Worm (Caenorhabditis elegans) whole organism, young adult: ENCODE results near the gene Y38E10A.35.

Experiments
- B0261.1 ChIP-seq: sonication (generic microtip); optimal IDR thresholded peaks from 2 replicates; lab custom pipeline; 2016; ENCODE audit warnings: mild to moderate bottlenecking, missing genetic modification characterization, moderate library complexity, missing compliant biosample characterization
- B0336.3 ChIP-seq: fragments of 200-800 bp; sonication (Bioruptor generic); IDR thresholded peaks from 2 replicates; pipeline ENCODE4 v1.3.6; 2022; ENCODE audit warnings: missing genetic modification characterization, missing compliant biosample characterization
- C17E4.6 ChIP-seq: fragments of 200-800 bp; sonication (Bioruptor generic); IDR thresholded peaks from 2 replicates; pipeline ENCODE4 v1.3.6; 2022; ENCODE audit warnings: missing genetic modification reagents, missing genetic modification characterization, missing compliant biosample characterization
- D2030.7 ChIP-seq: fragments of 200-800 bp; sonication (Bioruptor generic); IDR thresholded peaks from 2 replicates; pipeline ENCODE4 v1.3.6; 2022; ENCODE audit warnings: missing genetic modification reagents, missing genetic modification characterization, missing compliant biosample characterization
- F22D6.2 ChIP-seq: sonication (generic microtip); optimal IDR thresholded peaks from 2 replicates; lab custom pipeline; 2016; ENCODE audit warnings: mild to moderate bottlenecking, missing genetic modification characterization, missing compliant biosample characterization
- F23B12.7 ChIP-seq: sonication (generic microtip); optimal IDR thresholded peaks from 2 replicates; lab custom pipeline; 2017; ENCODE audit warnings: missing genetic modification characterization, mild to moderate bottlenecking, missing compliant biosample characterization, antibody characterized with exemption, moderate library complexity; ENCODE audit not compliant: insufficient read depth
- F33H1.4 ChIP-seq: fragments of 200-800 bp; sonication (Bioruptor generic); IDR thresholded peaks from 2 replicates; pipeline ENCODE4 v1.3.6; 2022; ENCODE audit warnings: missing genetic modification reagents, missing genetic modification characterization, missing compliant biosample characterization
- F49E8.2 ChIP-seq: sonication (generic microtip); optimal IDR thresholded peaks from 3 replicates; lab custom pipeline; 2017; ENCODE audit warnings: missing genetic modification characterization, mild to moderate bottlenecking, missing compliant biosample characterization, antibody characterized with exemption, moderate library complexity; ENCODE audit not compliant: insufficient read depth
- F57C9.4 ChIP-seq: sonication (generic microtip); optimal IDR thresholded peaks from 2 replicates; lab custom pipeline; 2017; ENCODE audit warnings: mild to moderate bottlenecking, missing genetic modification characterization, missing compliant biosample characterization
- T26A5.8 ChIP-seq: sonication (generic microtip); optimal IDR thresholded peaks from 2 replicates; lab custom pipeline; 2016; ENCODE audit warnings: missing genetic modification characterization, missing compliant biosample characterization
- Y67H2A.10 ChIP-seq: fragments of 200-800 bp; sonication (Bioruptor generic); conservative IDR thresholded peaks from 2 replicates; pipeline ENCODE4 v1.3.6; 2022; ENCODE audit warnings: missing genetic modification reagents, missing genetic modification characterization, missing compliant biosample characterization
- aptf-2 ChIP-seq: fragments of 200-800 bp; sonication (Bioruptor generic); conservative IDR thresholded peaks from 2 replicates; pipeline ENCODE4 v1.3.6; 2022; ENCODE audit warnings: missing genetic modification reagents, missing genetic modification characterization, missing compliant biosample characterization
- attf-3 ChIP-seq: fragments of 200-800 bp; sonication (Bioruptor generic); conservative IDR thresholded peaks from 2 replicates; pipeline ENCODE4 v1.3.6; 2022; ENCODE audit warnings: missing genetic modification reagents, missing genetic modification characterization, missing compliant biosample characterization
- attf-5 ChIP-seq: fragments of 200-800 bp; sonication (Bioruptor generic); optimal IDR thresholded peaks from 2 replicates; lab custom pipeline; 2018; ENCODE audit warnings: mild to moderate bottlenecking, missing genetic modification characterization, missing compliant biosample characterization
- cebp-1 ChIP-seq, 2 experiments: fragments of 200-800 bp in 1 of 2; sonication (Bioruptor generic) in 1 of 2; sonication (generic microtip) in 1 of 2; IDR thresholded peaks in 1 of 2; optimal IDR thresholded peaks in 1 of 2; 2 replicates each; pipeline versions ENCODE4 v1.3.6 to Lab custom; 2017 to 2022; ENCODE audit warnings: missing compliant biosample characterization in 2 of 2, missing genetic modification characterization in 2 of 2, mild to moderate bottlenecking in 1 of 2, missing genetic modification reagents in 1 of 2, moderate library complexity in 1 of 2
- ceh-91 ChIP-seq: fragments of 200-800 bp; sonication (Bioruptor generic); IDR thresholded peaks from 2 replicates; pipeline ENCODE4 v1.3.6; 2022; ENCODE audit warnings: missing genetic modification reagents, missing genetic modification characterization, missing compliant biosample characterization
- chd-7 ChIP-seq: sonication (generic microtip); optimal IDR thresholded peaks from 2 replicates; lab custom pipeline; 2016; ENCODE audit warnings: mild to moderate bottlenecking, missing genetic modification characterization, moderate library complexity, missing compliant biosample characterization
- die-1 ChIP-seq: sonication (generic microtip); optimal IDR thresholded peaks from 2 replicates; lab custom pipeline; 2016; ENCODE audit warnings: missing genotype, mild to moderate bottlenecking, missing genetic modification characterization, missing compliant biosample characterization
- dpff-1 ChIP-seq: sonication (generic microtip); optimal IDR thresholded peaks from 2 replicates; lab custom pipeline; 2017; ENCODE audit warnings: mild to moderate bottlenecking, missing genetic modification characterization, missing compliant biosample characterization
- dpl-1 ChIP-seq: fragments of 150-350 bp; optimal IDR thresholded peaks from 2 replicates; lab custom pipeline; 2014; ENCODE audit warnings: missing biosample characterization, missing genetic modification reagents, missing genetic modification characterization
- egrh-3 ChIP-seq: fragments of 200-800 bp; sonication (Bioruptor generic); IDR thresholded peaks from 2 replicates; pipeline ENCODE4 v1.3.6; 2022; ENCODE audit warnings: missing genetic modification reagents, missing genetic modification characterization, missing compliant biosample characterization
- ekl-4 ChIP-seq: fragments of 200-800 bp; sonication (Bioruptor generic); IDR thresholded peaks from 2 replicates; pipeline ENCODE4 v1.3.6; 2022; ENCODE audit warnings: missing genetic modification reagents, missing genetic modification characterization, missing compliant biosample characterization
- gei-17 ChIP-seq: fragments of 200-800 bp; sonication (Bioruptor generic); optimal IDR thresholded peaks from 2 replicates; lab custom pipeline; 2018; ENCODE audit warnings: mild to moderate bottlenecking, missing genetic modification characterization, missing compliant biosample characterization
- hlh-12 ChIP-seq: sonication (generic microtip); optimal IDR thresholded peaks from 2 replicates; lab custom pipeline; 2016; ENCODE audit warnings: missing genetic modification characterization, missing compliant biosample characterization
- hlh-26 ChIP-seq: fragments of 200-800 bp; sonication (Bioruptor generic); conservative IDR thresholded peaks from 2 replicates; pipeline ENCODE4 v1.3.6; 2022; ENCODE audit warnings: missing genetic modification reagents, missing genetic modification characterization, missing compliant biosample characterization
- hmg-1.2 ChIP-seq: fragments of 200-800 bp; sonication (Bioruptor generic); IDR thresholded peaks from 2 replicates; pipeline ENCODE4 v1.3.6; 2022; ENCODE audit warnings: missing genetic modification reagents, missing genetic modification characterization, missing compliant biosample characterization
- let-526 ChIP-seq: fragments of 200-800 bp; sonication (Bioruptor generic); IDR thresholded peaks from 2 replicates; pipeline ENCODE4 v1.3.6; 2022; ENCODE audit warnings: missing genetic modification reagents, missing genetic modification characterization, missing compliant biosample characterization
- let-607 ChIP-seq, 2 experiments: fragments of 200-800 bp in 1 of 2; sonication (Bioruptor generic) in 1 of 2; sonication (generic microtip) in 1 of 2; optimal IDR thresholded peaks; 2 replicates each; lab custom pipeline; 2016 to 2018; ENCODE audit warnings: mild to moderate bottlenecking in 2 of 2, missing compliant biosample characterization in 2 of 2, missing genetic modification characterization in 2 of 2, moderate library complexity in 2 of 2, missing genotype in 1 of 2
- lin-35 ChIP-seq, 3 experiments: fragments of 150-350 bp in 2 of 3; sonication (generic microtip) in 1 of 3; optimal IDR thresholded peaks; 2 replicates each; lab custom pipeline; 2014 to 2018; ENCODE audit warnings: missing biosample characterization in 3 of 3, missing genetic modification characterization in 3 of 3, missing genetic modification reagents in 3 of 3
- lir-1 ChIP-seq: fragments of 200-800 bp; sonication (Bioruptor generic); conservative IDR thresholded peaks from 2 replicates; pipeline ENCODE4 v1.3.6; 2022; ENCODE audit warnings: missing genetic modification reagents, missing genetic modification characterization, missing compliant biosample characterization
- lsy-27 ChIP-seq: sonication (generic microtip); optimal IDR thresholded peaks from 2 replicates; lab custom pipeline; 2017; ENCODE audit warnings: missing genetic modification characterization, mild to moderate bottlenecking, missing compliant biosample characterization, antibody characterized with exemption, missing genotype, borderline replicate concordance; ENCODE audit not compliant: insufficient read depth
- madf-10 ChIP-seq: sonication (generic microtip); optimal IDR thresholded peaks from 2 replicates; lab custom pipeline; 2016; ENCODE audit warnings: mild to moderate bottlenecking, missing genetic modification characterization, missing compliant biosample characterization
- mcd-1 ChIP-seq: fragments of 200-800 bp; sonication (Bioruptor generic); IDR thresholded peaks from 2 replicates; pipeline ENCODE4 v1.3.6; 2022; ENCODE audit warnings: missing genetic modification reagents, missing genetic modification characterization, missing compliant biosample characterization
- mes-4 ChIP-seq: sonication (generic microtip); optimal IDR thresholded peaks from 2 replicates; lab custom pipeline; 2016; ENCODE audit warnings: missing genotype, missing genetic modification characterization, missing compliant biosample characterization
- mxl-1 ChIP-seq: sonication (generic microtip); optimal IDR thresholded peaks from 2 replicates; lab custom pipeline; 2016; ENCODE audit warnings: missing genetic modification characterization, missing compliant biosample characterization
- nfyb-1 ChIP-seq: fragments of 200-800 bp; sonication (Bioruptor generic); IDR thresholded peaks from 2 replicates; pipeline ENCODE4 v1.3.6; 2022; ENCODE audit warnings: missing genetic modification reagents, missing genetic modification characterization, missing compliant biosample characterization
- nhr-120 ChIP-seq: fragments of 200-800 bp; sonication (Bioruptor generic); IDR thresholded peaks from 2 replicates; pipeline ENCODE4 v1.3.6; 2022; ENCODE audit warnings: missing genetic modification characterization, missing compliant biosample characterization
- nhr-90 ChIP-seq: sonication (generic microtip); optimal IDR thresholded peaks from 2 replicates; lab custom pipeline; 2016; ENCODE audit warnings: missing genotype, mild to moderate bottlenecking, missing genetic modification characterization, missing compliant biosample characterization
- rpc-1 ChIP-seq, 2 experiments: fragments of 150-350 bp in 1 of 2; sonication (generic microtip) in 1 of 2; optimal IDR thresholded peaks; 2 replicates each; lab custom pipeline; 2014 to 2018; ENCODE audit warnings: missing biosample characterization in 1 of 2, missing genetic modification characterization in 1 of 2, missing genetic modification reagents in 1 of 2, missing genotype in 1 of 2
- snpc-1.1 ChIP-seq: sonication (generic microtip); optimal IDR thresholded peaks from 2 replicates; lab custom pipeline; 2017; ENCODE audit warnings: missing genetic modification characterization, mild to moderate bottlenecking, missing compliant biosample characterization, antibody characterized with exemption, moderate library complexity, missing genotype, missing genetic modification reagents; ENCODE audit not compliant: insufficient read depth
- somi-1 ChIP-seq: fragments of 200-800 bp; sonication (Bioruptor generic); optimal IDR thresholded peaks from 2 replicates; lab custom pipeline; 2018; ENCODE audit warnings: mild to moderate bottlenecking, missing genetic modification characterization, missing compliant biosample characterization
- tbp1 ChIP-seq: fragments of 200-800 bp; sonication (Bioruptor generic); optimal IDR thresholded peaks from 2 replicates; lab custom pipeline; 2018; ENCODE audit warnings: mild to moderate bottlenecking, missing genetic modification characterization, missing compliant biosample characterization
- tbx-9 ChIP-seq: sonication (generic microtip); optimal IDR thresholded peaks from 2 replicates; lab custom pipeline; 2016; ENCODE audit warnings: borderline replicate concordance, missing genetic modification characterization, inconsistent platforms, missing compliant biosample characterization
- unc-130 ChIP-seq: sonication (generic microtip); optimal IDR thresholded peaks from 2 replicates; lab custom pipeline; 2016; ENCODE audit warnings: missing genetic modification reagents, missing genetic modification characterization, missing compliant biosample characterization
- xnd-1 ChIP-seq: sonication (generic microtip); optimal IDR thresholded peaks from 2 replicates; lab custom pipeline; 2016; ENCODE audit warnings: missing genotype, missing genetic modification reagents, missing genetic modification characterization, missing compliant biosample characterization
- zfh-2 ChIP-seq: fragments of 200-800 bp; sonication (Bioruptor generic); conservative IDR thresholded peaks from 2 replicates; pipeline ENCODE4 v1.3.6; 2022; ENCODE audit warnings: missing genetic modification reagents, missing genetic modification characterization, missing compliant biosample characterization
- ztf-3 ChIP-seq: fragments of 200-800 bp; sonication (Bioruptor generic); optimal IDR thresholded peaks from 2 replicates; lab custom pipeline; 2018; ENCODE audit warnings: mild to moderate bottlenecking, missing genetic modification characterization, missing compliant biosample characterization

Gene Y38E10A.35

DNA sequence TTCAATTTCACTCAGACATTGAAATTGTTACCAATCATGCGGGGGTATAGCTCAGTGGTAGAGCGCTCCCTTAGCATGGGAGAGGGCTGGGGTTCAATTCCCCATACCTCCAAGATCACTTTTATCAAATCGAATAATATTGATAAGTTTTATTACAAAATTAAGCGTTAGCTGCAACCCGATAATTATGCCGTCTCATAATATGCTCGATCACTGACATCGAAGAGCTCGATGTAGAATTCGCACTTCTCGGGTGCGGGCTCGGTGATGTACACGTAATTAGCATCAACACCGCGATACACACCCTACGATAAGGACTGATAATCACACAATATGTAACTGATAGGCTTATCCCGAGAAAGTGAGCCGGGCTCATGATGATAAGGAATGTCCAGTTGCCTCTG, 30.1 kb downstream of the Y38E10A.35 start:
- TF ChIP-seq T26A5.8 (no peak), cebp-1 (GFP tag; IDR thresholded peaks at IDR 0.05; lab: Robert Waterston, UW) (no peak), cebp-1 (tag; optimal IDR thresholded peaks at IDR 0.05; lab: Kevin White, UChicago) (no peak), gei-17 (GFP tag; lab: Kevin White, UChicago) (no peak), aptf-2 (GFP tag; lab: Robert Waterston, UW) (no peak), dpl-1 (GFP tag; lab: Kevin White, UChicago) (no peak), madf-10 (tag; lab: Kevin White, UChicago) (peak; percentile 37), xnd-1 (no peak), tbx-9 (tag; lab: Kevin White, UChicago) (no peak), D2030.7 (GFP tag; lab: Robert Waterston, UW) (no peak; the same call in none of the 2 replicates), F57C9.4 (tag; lab: Kevin White, UChicago) (no peak), nfyb-1 (GFP tag; lab: Robert Waterston, UW) (peak; percentile 72), mcd-1 (GFP tag; lab: Robert Waterston, UW) (no peak), ceh-91 (GFP tag; lab: Robert Waterston, UW) (no peak), somi-1 (no peak), attf-5 (GFP tag; lab: Kevin White, UChicago) (no peak), hlh-12 (tag; lab: Kevin White, UChicago) (no peak), zfh-2 (GFP tag; lab: Robert Waterston, UW) (no peak), let-526 (GFP tag; lab: Robert Waterston, UW) (no peak), F22D6.2 (no peak), hmg-1.2 (GFP tag; lab: Robert Waterston, UW) (peak; percentile 48), egrh-3 (GFP tag; lab: Robert Waterston, UW) (no peak), ztf-3 (GFP tag; lab: Kevin White, UChicago) (no peak), F23B12.7 (tag; lab: Kevin White, UChicago) (no peak), ekl-4 (GFP tag; lab: Robert Waterston, UW) (0 out of 2 replicates have a peak, but pooled peaks have one; percentile 21), chd-7 (no peak), hlh-26 (GFP tag; lab: Robert Waterston, UW) (no peak), unc-130 (peak; percentile 5), F49E8.2 (tag; lab: Kevin White, UChicago) (peak; percentile 11), die-1 (tag; lab: Kevin White, UChicago) (peak; percentile 69), nhr-120 (GFP tag; lab: Robert Waterston, UW) (no peak; the same call in 1 of the 2 replicates), mes-4 (tag; lab: Kevin White, UChicago) (peak; percentile 39), lin-35 (GFP tag; optimal IDR thresholded peaks at IDR 0.05; lab: Kevin White, UChicago) (no peak), let-607 (tag; optimal IDR thresholded peaks at IDR 0.05; lab: Kevin White, UChicago) (no peak), B0261.1 (tag; lab: Kevin White, UChicago) (peak; percentile 68), lir-1 (GFP tag; lab: Robert Waterston, UW) (no peak), C17E4.6 (GFP tag; lab: Robert Waterston, UW) (no peak), Y67H2A.10 (GFP tag; lab: Robert Waterston, UW) (no peak), B0336.3 (no peak), nhr-90 (tag; lab: Kevin White, UChicago) (peak; percentile 67), F33H1.4 (GFP tag; lab: Robert Waterston, UW) (no peak), tbp1 (GFP tag; lab: Kevin White, UChicago) (peak; percentile 84), lsy-27 (tag; lab: Kevin White, UChicago) (no peak), mxl-1 (peak; percentile 34), attf-3 (no peak), rpc-1 (optimal IDR thresholded peaks at IDR 0.05; lab: Kevin White, UChicago) (peak; percentile 62), rpc-1 (tag; optimal IDR thresholded peaks at IDR 0.05; lab: Kevin White, UChicago) (peak; percentile 84), dpff-1 (tag; lab: Kevin White, UChicago) (no peak), snpc-1.1 (tag; lab: Kevin White, UChicago) (peak; percentile 44)
